Worm (Caenorhabditis elegans): Measurements from ENCODE around the gene eppl-1.

The eppl-1 gene

ce11 chrIV:8432709-8433108, 18.9 kb downstream of the eppl-1 start, which contains the start of the genes T26A8.4 and pdtf-1 (continued):
- peak; percentile 85 for TF ChIP-seq ceh-18 (tag; optimal IDR thresholded peaks at IDR 0.05)
- TF ChIP-seq ceh-2 (tag; optimal IDR thresholded peaks at IDR 0.05), result peak; percentile 1
- peak; percentile 91 for TF ChIP-seq ref-2 (tag; optimal IDR thresholded peaks at IDR 0.05)
- TF ChIP-seq unc-3 (GFP tag; conservative IDR thresholded peaks at IDR 0.05), result no peak
- TF ChIP-seq unc-3 (tag; optimal IDR thresholded peaks at IDR 0.05), result peak; percentile 52
- TF ChIP-seq lin-11 (tag; optimal IDR thresholded peaks at IDR 0.05), result peak; percentile 6
- peak; percentile 70 for TF ChIP-seq ceh-34 (tag; optimal IDR thresholded peaks at IDR 0.05)
- TF ChIP-seq pha-4 (tag; optimal IDR thresholded peaks at IDR 0.05), result no peak
- TF ChIP-seq ceh-22 (tag; optimal IDR thresholded peaks at IDR 0.05), result no peak
- TF ChIP-seq hlh-30 (tag; optimal IDR thresholded peaks at IDR 0.05; ENCODE audit: insufficient read depth), result peak; percentile 95
- TF ChIP-seq ceh-48 (tag; optimal IDR thresholded peaks at IDR 0.05), result peak; percentile 11
- TF ChIP-seq T23F11.4 (GFP tag; optimal IDR thresholded peaks at IDR 0.05), result peak; percentile 15
- peak; percentile 66 for TF ChIP-seq pros-1 (tag; optimal IDR thresholded peaks at IDR 0.05)
- no peak for TF ChIP-seq ceh-30 (tag; optimal IDR thresholded peaks at IDR 0.05)
- peak; percentile 52 for TF ChIP-seq elt-2 (tag; optimal IDR thresholded peaks at IDR 0.05)
- TF ChIP-seq unc-42 (tag; optimal IDR thresholded peaks at IDR 0.05), result peak; percentile 70
- TF ChIP-seq gmeb-2 (tag; optimal IDR thresholded peaks at IDR 0.05), result no peak
- peak; percentile 87 for TF ChIP-seq unc-55 (GFP tag; optimal IDR thresholded peaks at IDR 0.05)
- TF ChIP-seq dve-1 (tag; optimal IDR thresholded peaks at IDR 0.05), result peak; percentile 65
- peak; percentile 99 for TF ChIP-seq nfya-1 (tag; optimal IDR thresholded peaks at IDR 0.05)
- no peak for TF ChIP-seq ceh-9 (tag; optimal IDR thresholded peaks at IDR 0.05)

DNA sequence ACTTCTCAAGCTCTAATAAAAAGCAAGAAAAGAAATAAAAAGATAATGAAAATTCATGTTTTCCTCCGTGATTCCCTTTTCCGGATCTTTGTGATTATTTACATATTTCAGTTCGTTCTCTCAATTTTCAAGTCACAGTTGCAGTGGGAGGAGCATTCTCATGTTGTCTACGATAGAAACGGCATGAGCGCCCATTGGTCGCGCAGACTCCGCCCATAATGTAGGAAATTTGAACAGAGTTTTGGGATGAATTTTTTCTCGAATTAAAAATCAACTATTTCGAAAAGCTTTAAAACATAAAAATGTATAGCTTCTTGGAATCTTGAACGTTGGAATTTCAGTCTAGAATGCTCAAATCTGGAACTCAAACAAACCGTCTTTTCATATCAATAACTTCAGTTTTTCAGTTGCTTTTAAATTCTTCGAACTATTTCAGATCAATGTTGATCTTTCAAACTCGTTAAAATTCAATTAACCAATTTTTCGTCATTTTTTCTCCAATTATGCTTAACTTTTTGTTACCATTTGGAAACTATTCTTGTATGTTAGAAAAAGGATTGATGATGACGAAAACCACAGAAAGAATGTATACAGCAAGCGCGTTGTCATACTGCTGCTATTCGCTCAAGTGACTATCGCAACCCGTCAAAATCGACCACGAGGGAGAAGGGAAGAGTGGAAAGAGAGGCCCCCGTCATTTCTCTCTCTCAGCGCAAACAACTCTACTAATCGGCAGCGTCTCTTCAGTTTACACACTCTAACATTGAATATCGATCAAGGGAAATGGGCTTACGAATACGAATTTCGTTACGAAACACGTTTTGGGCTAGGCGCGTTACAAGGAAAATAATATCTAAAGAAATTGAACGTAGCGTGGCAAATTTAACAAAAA, 19.7 kb downstream of the eppl-1 start:
- TF ChIP-seq nfya-1 (tag; optimal IDR thresholded peaks at IDR 0.05) (peak; percentile 99), elt-4 (tag; optimal IDR thresholded peaks at IDR 0.05) (no peak), sox-4 (tag; optimal IDR thresholded peaks at IDR 0.05) (no peak), ahr-1 (tag; optimal IDR thresholded peaks at IDR 0.05) (no peak), pha-2 (tag; optimal IDR thresholded peaks at IDR 0.05) (peak; percentile 35), ets-4 (tag; optimal IDR thresholded peaks at IDR 0.05) (no peak), ttx-3 (tag; optimal IDR thresholded peaks at IDR 0.05) (no peak), madf-2 (tag; optimal IDR thresholded peaks at IDR 0.05) (no peak), dve-1 (tag; optimal IDR thresholded peaks at IDR 0.05) (peak; percentile 27), ref-2 (tag; optimal IDR thresholded peaks at IDR 0.05) (no peak), rnt-1 (tag; optimal IDR thresholded peaks at IDR 0.05) (no peak), ceh-45 (GFP tag; IDR thresholded peaks at IDR 0.05) (no peak), pha-4 (tag; optimal IDR thresholded peaks at IDR 0.05) (no peak), fax-1 (tag; optimal IDR thresholded peaks at IDR 0.05) (no peak), elt-2 (tag; optimal IDR thresholded peaks at IDR 0.05) (no peak), hlh-8 (tag; optimal IDR thresholded peaks at IDR 0.05) (no peak), sdc-2 (tag; optimal IDR thresholded peaks at IDR 0.05) (no peak), unc-55 (GFP tag; optimal IDR thresholded peaks at IDR 0.05) (peak; percentile 51), pat-9 (tag; optimal IDR thresholded peaks at IDR 0.05) (no peak), ceh-14 (tag; optimal IDR thresholded peaks at IDR 0.05) (peak; percentile 48), gmeb-2 (tag; optimal IDR thresholded peaks at IDR 0.05) (no peak), ceh-9 (tag; optimal IDR thresholded peaks at IDR 0.05) (no peak), hlh-13 (GFP tag; optimal IDR thresholded peaks at IDR 0.05) (peak; percentile 19), nhr-11 (tag; optimal IDR thresholded peaks at IDR 0.05) (peak; percentile 22), ceh-6 (GFP tag; optimal IDR thresholded peaks at IDR 0.05) (no peak), lin-11 (tag; optimal IDR thresholded peaks at IDR 0.05) (no peak), mec-3 (tag; optimal IDR thresholded peaks at IDR 0.05; ENCODE audit: borderline replicate concordance) (no peak), ama-1 (optimal IDR thresholded peaks at IDR 0.05) (peak; percentile 87), hlh-30 (tag; optimal IDR thresholded peaks at IDR 0.05; ENCODE audit: insufficient read depth) (peak; percentile 82), pag-3 (tag; optimal IDR thresholded peaks at IDR 0.05; ENCODE audit: borderline replicate concordance) (no peak), C08G9.2 (tag; optimal IDR thresholded peaks at IDR 0.05) (no peak), ceh-34 (tag; optimal IDR thresholded peaks at IDR 0.05) (peak; percentile 2), T23F11.4 (GFP tag; optimal IDR thresholded peaks at IDR 0.05) (no peak), ceh-19 (GFP tag; optimal IDR thresholded peaks at IDR 0.05) (no peak), zip-5 (tag; optimal IDR thresholded peaks at IDR 0.05) (no peak), ceh-48 (tag; optimal IDR thresholded peaks at IDR 0.05) (peak; percentile 72), pqm-1 (tag; optimal IDR thresholded peaks at IDR 0.05) (no peak), K02D7.2 (tag; optimal IDR thresholded peaks at IDR 0.05) (no peak), fkh-6 (tag; optimal IDR thresholded peaks at IDR 0.05) (no peak), fkh-10 (GFP tag; optimal IDR thresholded peaks at IDR 0.05) (no peak)
